Worm (Caenorhabditis elegans) whole organism, young adult: ENCODE results near the gene rps-9.

ENCODE experiments used
- B0035.1 ChIP-seq: sonication (generic microtip); optimal IDR thresholded peaks from 2 replicates; lab custom pipeline; 2016; ENCODE audit warnings: missing genetic modification characterization, mild to moderate bottlenecking, missing compliant biosample characterization, missing genotype, missing genetic modification reagents
- F10E7.11 ChIP-seq: sonication (generic microtip); optimal IDR thresholded peaks from 2 replicates; lab custom pipeline; 2017; ENCODE audit warnings: mild to moderate bottlenecking, missing genetic modification characterization, moderate library complexity, missing compliant biosample characterization
- F33H1.4 ChIP-seq: fragments of 200-800 bp; sonication (Bioruptor generic); IDR thresholded peaks from 2 replicates; pipeline ENCODE4 v1.3.6; 2022; ENCODE audit warnings: missing genetic modification reagents, missing genetic modification characterization, missing compliant biosample characterization
- F37B4.10 ChIP-seq: fragments of 200-800 bp; sonication (Bioruptor generic); IDR thresholded peaks from 2 replicates; pipeline ENCODE4 v1.3.6; 2022; ENCODE audit warnings: missing genetic modification characterization, missing compliant biosample characterization
- F49E8.2 ChIP-seq: sonication (generic microtip); optimal IDR thresholded peaks from 3 replicates; lab custom pipeline; 2017; ENCODE audit warnings: missing genetic modification characterization, mild to moderate bottlenecking, missing compliant biosample characterization, antibody characterized with exemption, moderate library complexity; ENCODE audit not compliant: insufficient read depth
- F57A8.1 ChIP-seq: fragments of 200-800 bp; sonication (Bioruptor generic); optimal IDR thresholded peaks from 2 replicates; lab custom pipeline; 2018; ENCODE audit warnings: mild to moderate bottlenecking, missing genetic modification characterization, moderate library complexity, missing compliant biosample characterization
- F57C9.4 ChIP-seq: sonication (generic microtip); optimal IDR thresholded peaks from 2 replicates; lab custom pipeline; 2017; ENCODE audit warnings: mild to moderate bottlenecking, missing genetic modification characterization, missing compliant biosample characterization
- Y95B8A.8 ChIP-seq: fragments of 200-800 bp; sonication (Bioruptor generic); IDR thresholded peaks from 2 replicates; pipeline ENCODE4 v1.3.6; 2022; ENCODE audit warnings: missing genetic modification reagents, missing genetic modification characterization, missing compliant biosample characterization
- ZK185.1 ChIP-seq: sonication (generic microtip); optimal IDR thresholded peaks from 2 replicates; lab custom pipeline; 2016; ENCODE audit warnings: mild to moderate bottlenecking, missing genetic modification characterization, missing compliant biosample characterization; ENCODE audit not compliant: poor library complexity, severe bottlenecking
- ama-1 ChIP-seq, 3 experiments: fragments of 150-350 bp in 1 of 3; sonication (generic microtip) in 2 of 3; optimal IDR thresholded peaks; 2 replicates each; lab custom pipeline; 2014 to 2018; ENCODE audit warnings: missing biosample characterization in 2 of 3, missing genetic modification characterization in 2 of 3, missing genetic modification reagents in 2 of 3
- athp-1 ChIP-seq: sonication (generic microtip); optimal IDR thresholded peaks from 2 replicates; lab custom pipeline; 2017; ENCODE audit warnings: mild to moderate bottlenecking, missing genetic modification characterization, missing compliant biosample characterization
- attf-5 ChIP-seq: fragments of 200-800 bp; sonication (Bioruptor generic); optimal IDR thresholded peaks from 2 replicates; lab custom pipeline; 2018; ENCODE audit warnings: mild to moderate bottlenecking, missing genetic modification characterization, missing compliant biosample characterization
- attf-6 ChIP-seq: fragments of 200-800 bp; sonication (Bioruptor generic); IDR thresholded peaks from 2 replicates; pipeline ENCODE4 v1.3.6; 2022; ENCODE audit warnings: missing genetic modification reagents, missing genetic modification characterization, missing compliant biosample characterization
- bed-2 ChIP-seq: fragments of 200-800 bp; sonication (Bioruptor generic); IDR thresholded peaks from 2 replicates; pipeline ENCODE4 v1.3.6; 2022; ENCODE audit warnings: missing genetic modification reagents, missing genetic modification characterization, missing compliant biosample characterization
- cebp-2 ChIP-seq: fragments of 200-800 bp; sonication (Bioruptor generic); IDR thresholded peaks from 2 replicates; pipeline ENCODE4 v1.3.6; 2022; ENCODE audit warnings: missing genetic modification characterization, missing compliant biosample characterization
- ceh-27 ChIP-seq: fragments of 200-800 bp; sonication (Bioruptor generic); optimal IDR thresholded peaks from 2 replicates; lab custom pipeline; 2018; ENCODE audit warnings: mild to moderate bottlenecking, missing genetic modification characterization, moderate library complexity, missing compliant biosample characterization
- ceh-58 ChIP-seq: fragments of 200-800 bp; sonication (Bioruptor generic); IDR thresholded peaks from 2 replicates; pipeline ENCODE4 v1.3.6; 2022; ENCODE audit warnings: missing genetic modification characterization, missing compliant biosample characterization
- ceh-91 ChIP-seq: fragments of 200-800 bp; sonication (Bioruptor generic); IDR thresholded peaks from 2 replicates; pipeline ENCODE4 v1.3.6; 2022; ENCODE audit warnings: missing genetic modification reagents, missing genetic modification characterization, missing compliant biosample characterization
- fkh-3 ChIP-seq: sonication (generic microtip); optimal IDR thresholded peaks from 2 replicates; lab custom pipeline; 2016; ENCODE audit warnings: mild to moderate bottlenecking, missing genetic modification characterization, missing compliant biosample characterization
- hlh-12 ChIP-seq: sonication (generic microtip); optimal IDR thresholded peaks from 2 replicates; lab custom pipeline; 2016; ENCODE audit warnings: missing genetic modification characterization, missing compliant biosample characterization
- lin-26 ChIP-seq: fragments of 200-800 bp; sonication (Bioruptor generic); IDR thresholded peaks from 2 replicates; pipeline ENCODE4 v1.3.6; 2022; ENCODE audit warnings: missing genetic modification reagents, missing genetic modification characterization, missing compliant biosample characterization
- lsl-1 ChIP-seq: fragments of 200-800 bp; sonication (Bioruptor generic); optimal IDR thresholded peaks from 2 replicates; lab custom pipeline; 2018; ENCODE audit warnings: mild to moderate bottlenecking, missing genetic modification characterization, moderate library complexity, missing compliant biosample characterization
- madf-10 ChIP-seq: sonication (generic microtip); optimal IDR thresholded peaks from 2 replicates; lab custom pipeline; 2016; ENCODE audit warnings: mild to moderate bottlenecking, missing genetic modification characterization, missing compliant biosample characterization
- madf-8 ChIP-seq: fragments of 200-800 bp; sonication (Bioruptor generic); conservative IDR thresholded peaks from 2 replicates; pipeline ENCODE4 v1.3.6; 2022; ENCODE audit warnings: missing genetic modification reagents, missing genetic modification characterization, missing compliant biosample characterization
- mes-4 ChIP-seq: sonication (generic microtip); optimal IDR thresholded peaks from 2 replicates; lab custom pipeline; 2016; ENCODE audit warnings: missing genotype, missing genetic modification characterization, missing compliant biosample characterization
- nhr-120 ChIP-seq: fragments of 200-800 bp; sonication (Bioruptor generic); IDR thresholded peaks from 2 replicates; pipeline ENCODE4 v1.3.6; 2022; ENCODE audit warnings: missing genetic modification characterization, missing compliant biosample characterization
- rec-8 ChIP-seq, 2 experiments: sonication (generic microtip); optimal IDR thresholded peaks; 2 replicates each; lab custom pipeline; 2016; ENCODE audit warnings: mild to moderate bottlenecking in 2 of 2, missing genetic modification characterization in 2 of 2, missing genetic modification reagents in 2 of 2, missing genotype in 2 of 2, missing biosample characterization in 1 of 2, missing compliant biosample characterization in 1 of 2, moderate library complexity in 1 of 2
- repo-1 ChIP-seq: sonication (generic microtip); optimal IDR thresholded peaks from 2 replicates; lab custom pipeline; 2017; ENCODE audit warnings: mild to moderate bottlenecking, missing genetic modification characterization, missing compliant biosample characterization
- snpc-1.3 ChIP-seq: sonication (generic microtip); optimal IDR thresholded peaks from 2 replicates; lab custom pipeline; 2017; ENCODE audit warnings: missing genetic modification characterization, mild to moderate bottlenecking, missing compliant biosample characterization, antibody characterized with exemption, moderate library complexity, missing genotype, missing genetic modification reagents; ENCODE audit not compliant: insufficient read depth
- snpc-4 ChIP-seq, 5 experiments: fragments of 150-350 bp in 1 of 5; sonication (generic microtip) in 4 of 5; optimal IDR thresholded peaks; 2 replicates each; lab custom pipeline; 2014 to 2018; ENCODE audit warnings: missing genetic modification characterization in 5 of 5, missing biosample characterization in 3 of 5, antibody characterized with exemption in 2 of 5, mild to moderate bottlenecking in 2 of 5, missing compliant biosample characterization in 2 of 5, missing genotype in 2 of 5, moderate library complexity in 2 of 5, missing genetic modification reagents in 1 of 5
- tlf-1 ChIP-seq: fragments of 200-800 bp; sonication (Bioruptor generic); optimal IDR thresholded peaks from 2 replicates; lab custom pipeline; 2018; ENCODE audit warnings: mild to moderate bottlenecking, missing genetic modification characterization, missing compliant biosample characterization
- xnd-1 ChIP-seq: sonication (generic microtip); optimal IDR thresholded peaks from 2 replicates; lab custom pipeline; 2016; ENCODE audit warnings: missing genotype, missing genetic modification reagents, missing genetic modification characterization, missing compliant biosample characterization
- ztf-22 ChIP-seq: fragments of 200-800 bp; sonication (Bioruptor generic); optimal IDR thresholded peaks from 2 replicates; lab custom pipeline; 2018; ENCODE audit warnings: mild to moderate bottlenecking, missing genetic modification characterization, moderate library complexity, missing compliant biosample characterization
- ztf-26 ChIP-seq: sonication (generic microtip); optimal IDR thresholded peaks from 2 replicates; lab custom pipeline; 2017; ENCODE audit warnings: missing genetic modification characterization, missing compliant biosample characterization
- ztf-3 ChIP-seq: fragments of 200-800 bp; sonication (Bioruptor generic); optimal IDR thresholded peaks from 2 replicates; lab custom pipeline; 2018; ENCODE audit warnings: mild to moderate bottlenecking, missing genetic modification characterization, missing compliant biosample characterization
- ztf-6 ChIP-seq: fragments of 200-800 bp; sonication (Bioruptor generic); IDR thresholded peaks from 2 replicates; pipeline ENCODE4 v1.3.6; 2022; ENCODE audit warnings: missing genetic modification reagents, missing genetic modification characterization, missing compliant biosample characterization

rps-9 gene

DNA sequence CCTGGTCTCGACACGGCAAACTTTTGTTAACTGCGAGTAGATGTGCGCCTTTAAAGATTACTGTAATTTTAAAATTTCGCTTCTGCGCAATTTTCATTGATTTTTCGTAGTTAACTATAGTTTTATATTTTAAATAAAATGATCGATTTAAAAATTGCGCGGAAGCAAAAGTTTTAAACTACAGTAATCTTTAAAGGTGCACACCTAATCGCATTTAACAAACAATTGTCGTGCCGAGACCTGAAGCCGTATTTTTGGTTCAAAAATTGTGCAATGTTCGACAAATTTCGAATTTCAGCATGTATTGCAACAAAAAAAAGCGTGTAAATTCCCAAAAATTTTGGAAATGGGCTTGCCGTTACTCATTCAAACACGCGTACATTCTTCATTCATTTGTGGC, 31.7 kb downstream of the rps-9 start (continued):
- TF ChIP-seq xnd-1 (tag; lab: Kevin White, UChicago) (peak; percentile 39), lsl-1 (GFP tag; lab: Kevin White, UChicago) (peak; percentile 66), ztf-26 (tag; lab: Kevin White, UChicago) (no peak), attf-5 (GFP tag; lab: Kevin White, UChicago) (no peak), repo-1 (no peak), F37B4.10 (GFP tag; lab: Robert Waterston, UW) (no peak), F33H1.4 (GFP tag; lab: Robert Waterston, UW) (peak; percentile 65), ZK185.1 (tag; lab: Kevin White, UChicago) (no peak), rec-8 (tag; optimal IDR thresholded peaks at IDR 0.05; lab: Kevin White, UChicago) (no peak), attf-6 (GFP tag; lab: Robert Waterston, UW) (no peak), fkh-3 (tag; lab: Kevin White, UChicago) (no peak), athp-1 (tag; lab: Kevin White, UChicago) (no peak), Y95B8A.8 (GFP tag; lab: Robert Waterston, UW) (no peak), ztf-3 (GFP tag; lab: Kevin White, UChicago) (no peak), F49E8.2 (tag; lab: Kevin White, UChicago) (peak; percentile 45), ztf-22 (no peak), cebp-2 (GFP tag; lab: Robert Waterston, UW) (no peak)

DNA sequence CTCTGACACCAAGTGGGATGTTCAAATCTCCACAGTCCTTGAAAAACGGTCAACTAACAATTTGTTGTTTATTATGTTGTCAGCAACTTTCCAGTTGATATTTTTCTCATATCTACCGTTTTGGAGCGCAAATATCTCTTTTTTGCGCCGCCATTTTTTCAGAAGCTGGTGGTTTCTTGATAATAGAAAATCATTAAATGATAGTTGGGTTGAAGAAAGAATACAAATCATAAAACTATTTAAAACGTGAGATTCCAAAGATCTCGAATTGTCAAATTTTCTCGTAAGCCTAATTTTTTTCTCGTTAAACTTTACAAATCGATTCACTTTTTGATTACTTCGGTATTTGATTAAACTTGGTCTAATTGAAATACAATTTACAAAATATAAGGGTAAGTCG, 33.7 kb downstream of the rps-9 start, which contains the start of gene rpl-42:
Gene rpl-42 (plus strand): TSS at position 301 of the 400 bp plus-strand sequence.
- TF ChIP-seq F10E7.11 (tag; lab: Kevin White, UChicago) (no peak), hlh-12 (no peak), F57C9.4 (tag; lab: Kevin White, UChicago) (no peak), lin-26 (GFP tag; lab: Robert Waterston, UW) (no peak), mes-4 (tag; lab: Kevin White, UChicago) (no peak), B0035.1 (no peak), ama-1 (optimal IDR thresholded peaks at IDR 0.05; lab: Kevin White, UChicago) (no peak), ama-1 (GFP tag; optimal IDR thresholded peaks at IDR 0.05; lab: Kevin White, UChicago) (no peak), ceh-27 (GFP tag; lab: Kevin White, UChicago) (no peak), tlf-1 (GFP tag; lab: Kevin White, UChicago) (no peak), madf-8 (GFP tag; lab: Robert Waterston, UW) (no peak), madf-10 (tag; lab: Kevin White, UChicago) (no peak), F57A8.1 (no peak), snpc-4 (GFP tag; optimal IDR thresholded peaks at IDR 0.05; lab: Kevin White, UChicago) (no peak), snpc-4 (tag; optimal IDR thresholded peaks at IDR 0.05; lab: Kevin White, UChicago) (no peak), snpc-1.3 (tag; lab: Kevin White, UChicago) (no peak), bed-2 (GFP tag; lab: Robert Waterston, UW) (no peak)

DNA sequence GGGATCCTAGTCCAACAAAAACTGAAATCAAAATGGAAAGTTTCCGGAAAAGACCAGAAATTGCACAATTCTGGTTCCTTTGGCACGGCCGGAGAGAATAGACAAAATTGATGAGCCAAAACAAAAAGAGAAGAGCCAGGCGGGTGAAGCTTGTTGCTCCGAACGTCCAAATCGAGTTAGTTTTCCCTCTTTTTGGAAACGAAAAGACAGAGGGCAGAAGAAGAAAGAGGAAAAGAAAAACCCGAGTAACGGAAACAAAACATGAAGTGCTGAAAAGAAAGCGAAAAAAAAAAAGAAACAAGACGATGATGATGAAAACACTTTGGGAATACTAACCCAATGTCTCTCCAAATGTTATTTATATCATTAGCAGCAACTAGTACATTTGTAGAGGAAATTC, 34.6 kb downstream of the rps-9 start:
- TF ChIP-seq nhr-120 (GFP tag; lab: Robert Waterston, UW) (no peak), ceh-91 (GFP tag; lab: Robert Waterston, UW) (no peak), ceh-58 (GFP tag; lab: Robert Waterston, UW) (no peak), snpc-4 (GFP tag; optimal IDR thresholded peaks at IDR 0.05; lab: Kevin White, UChicago) (no peak), snpc-4 (tag; optimal IDR thresholded peaks at IDR 0.05; lab: Kevin White, UChicago) (no peak), fkh-3 (tag; lab: Kevin White, UChicago) (no peak), ztf-6 (GFP tag; lab: Robert Waterston, UW) (no peak), Y95B8A.8 (GFP tag; lab: Robert Waterston, UW) (no peak), ztf-3 (GFP tag; lab: Kevin White, UChicago) (no peak)
